Fruit fly (Drosophila melanogaster) whole organism, embryonic: ENCODE data around the gene dgt6.
A peak's percentile ranks its signal among the peaks of the same experiment; 100 is the strongest.

Experiments used
- Blimp-1 ChIP-seq: fragments of 200-800 bp; sonication (Bioruptor generic); optimal IDR thresholded peaks from 3 replicates; lab custom pipeline; 2018; ENCODE audit warnings: missing biosample characterization, missing genetic modification characterization, mild to moderate bottlenecking, moderate library complexity, missing genetic modification reagents
- CG10462 ChIP-seq: fragments of 200-800 bp; sonication (Bioruptor generic); optimal IDR thresholded peaks from 2 replicates; lab custom pipeline; 2016; ENCODE audit warnings: missing biosample characterization, missing genetic modification characterization
- CG11560 ChIP-seq: fragments of 200-800 bp; sonication (Bioruptor generic); IDR thresholded peaks from 3 replicates; pipeline ENCODE4 v1.3.6; 2022; ENCODE audit warnings: missing biosample characterization, missing genetic modification characterization
- CG12219 ChIP-seq: fragments of 200-800 bp; sonication (Bioruptor generic); optimal IDR thresholded peaks from 3 replicates; lab custom pipeline; 2018; ENCODE audit warnings: missing biosample characterization, mild to moderate bottlenecking, missing genetic modification characterization
- CG12744 ChIP-seq: fragments of 200-800 bp; sonication (Bioruptor generic); optimal IDR thresholded peaks from 2 replicates; lab custom pipeline; 2016; ENCODE audit warnings: missing biosample characterization, missing genetic modification characterization
- CG14441 ChIP-seq: fragments of 200-800 bp; sonication (Bioruptor generic); IDR thresholded peaks from 2 replicates; pipeline ENCODE4 v1.3.6; 2022; ENCODE audit warnings: missing biosample characterization, missing genetic modification characterization
- CG14667 ChIP-seq: fragments of 200-800 bp; sonication (Bioruptor generic); IDR thresholded peaks from 2 replicates; pipeline ENCODE4 v1.3.6; 2022; ENCODE audit warnings: missing biosample characterization, missing genetic modification characterization
- CG17802 ChIP-seq: fragments of 200-800 bp; sonication (Bioruptor generic); optimal IDR thresholded peaks from 2 replicates; lab custom pipeline; 2018; ENCODE audit warnings: missing biosample characterization, mild to moderate bottlenecking, missing genetic modification characterization, moderate library complexity
- CG18011 ChIP-seq: fragments of 200-800 bp; sonication (Bioruptor generic); optimal IDR thresholded peaks from 2 replicates; lab custom pipeline; 2017; ENCODE audit warnings: missing biosample characterization, missing genetic modification characterization, mild to moderate bottlenecking, moderate library complexity, missing genotype
- CG31365 ChIP-seq: fragments of 200-800 bp; sonication (Bioruptor generic); optimal IDR thresholded peaks from 2 replicates; lab custom pipeline; 2018; ENCODE audit warnings: missing biosample characterization, mild to moderate bottlenecking, missing genetic modification characterization
- CG34224 ChIP-seq: fragments of 200-800 bp; sonication (Bioruptor generic); IDR thresholded peaks from 3 replicates; pipeline ENCODE4 v1.3.6; 2022; ENCODE audit warnings: missing biosample characterization, missing genetic modification characterization; ENCODE audit not compliant: partially characterized antibody
- CG4707 ChIP-seq: fragments of 200-800 bp; sonication (Bioruptor generic); optimal IDR thresholded peaks from 2 replicates; lab custom pipeline; 2018; ENCODE audit warnings: missing biosample characterization, mild to moderate bottlenecking, missing genetic modification characterization, moderate library complexity
- CG4730 ChIP-seq: fragments of 200-800 bp; sonication (Bioruptor generic); IDR thresholded peaks from 2 replicates; pipeline ENCODE4 v1.3.6; 2022; ENCODE audit warnings: missing biosample characterization, missing genetic modification characterization
- CG4820 ChIP-seq: fragments of 200-800 bp; sonication (Bioruptor generic); optimal IDR thresholded peaks from 3 replicates; lab custom pipeline; 2016; ENCODE audit warnings: missing biosample characterization, missing genetic modification characterization
- CG6654 ChIP-seq: fragments of 200-800 bp; sonication (Bioruptor generic); optimal IDR thresholded peaks from 2 replicates; lab custom pipeline; 2017; ENCODE audit warnings: missing biosample characterization, mild to moderate bottlenecking, missing genetic modification characterization
- CG9437 ChIP-seq: fragments of 200-800 bp; sonication (Bioruptor generic); optimal IDR thresholded peaks from 2 replicates; lab custom pipeline; 2018; ENCODE audit warnings: missing biosample characterization, mild to moderate bottlenecking, missing genetic modification characterization
- Elba2 ChIP-seq: fragments of 200-800 bp; sonication (Bioruptor generic); optimal IDR thresholded peaks from 3 replicates; lab custom pipeline; 2016; ENCODE audit warnings: missing biosample characterization, missing genetic modification characterization
- HmgZ ChIP-seq: fragments of 200-800 bp; sonication (Bioruptor generic); optimal IDR thresholded peaks from 2 replicates; lab custom pipeline; 2018; ENCODE audit warnings: missing biosample characterization, mild to moderate bottlenecking, missing genetic modification characterization
- Hr78 ChIP-seq, 2 experiments: fragments of 200-800 bp in 1 of 2; fragments of >200 bp in 1 of 2; sonication (Bioruptor generic) in 1 of 2; optimal IDR thresholded peaks; 2 replicates each; lab custom pipeline; 2017 to 2019; ENCODE audit warnings: missing biosample characterization in 2 of 2, missing genetic modification characterization in 2 of 2, mild to moderate bottlenecking in 1 of 2, moderate library complexity in 1 of 2
- Jarid2 ChIP-seq: fragments of 200-800 bp; sonication (Bioruptor generic); optimal IDR thresholded peaks from 3 replicates; lab custom pipeline; 2017; ENCODE audit warnings: mild to moderate bottlenecking, missing biosample characterization, missing genetic modification reagents, missing genetic modification characterization
- MESR4 ChIP-seq: fragments of 200-800 bp; sonication (Bioruptor generic); optimal IDR thresholded peaks from 2 replicates; lab custom pipeline; 2018; ENCODE audit warnings: missing biosample characterization, mild to moderate bottlenecking, missing genetic modification characterization, moderate library complexity
- Mad ChIP-seq: fragments of 200-800 bp; sonication (Bioruptor generic); optimal IDR thresholded peaks from 2 replicates; lab custom pipeline; 2016; ENCODE audit warnings: missing biosample characterization, missing genetic modification characterization
- Myb ChIP-seq: fragments of 200-800 bp; sonication (Bioruptor generic); optimal IDR thresholded peaks from 2 replicates; lab custom pipeline; 2016; ENCODE audit warnings: missing biosample characterization, missing genetic modification characterization
- Nf-YA ChIP-seq: fragments of 200-800 bp; sonication (Bioruptor generic); IDR thresholded peaks from 2 replicates; pipeline ENCODE4 v1.3.6; 2022; ENCODE audit warnings: missing biosample characterization, missing genetic modification characterization
- Optix ChIP-seq: fragments of 200-800 bp; sonication (Bioruptor generic); IDR thresholded peaks from 3 replicates; pipeline ENCODE4 v1.3.6; 2022; ENCODE audit warnings: missing biosample characterization, missing genetic modification characterization
- abd-A ChIP-seq: fragments of 200-800 bp; sonication (Bioruptor generic); optimal IDR thresholded peaks from 3 replicates; lab custom pipeline; 2019; ENCODE audit warnings: missing biosample characterization, mild to moderate bottlenecking, missing genetic modification characterization, moderate library complexity
- bbx ChIP-seq: fragments of 200-800 bp; sonication (Bioruptor generic); IDR thresholded peaks from 2 replicates; pipeline ENCODE4 v1.3.6; 2022; ENCODE audit warnings: missing biosample characterization, missing genetic modification characterization; ENCODE audit not compliant: partially characterized antibody
- chn ChIP-seq: fragments of 200-800 bp; sonication (Bioruptor generic); optimal IDR thresholded peaks from 2 replicates; lab custom pipeline; 2016; ENCODE audit warnings: missing biosample characterization, missing genetic modification characterization
- ci ChIP-seq: fragments of 200-800 bp; sonication (Bioruptor generic); IDR thresholded peaks from 3 replicates; pipeline ENCODE4 v1.3.6; 2022; ENCODE audit warnings: missing biosample characterization, missing genetic modification characterization
- dimm ChIP-seq: fragments of 200-800 bp; sonication (Bioruptor generic); IDR thresholded peaks from 2 replicates; pipeline ENCODE4 v1.3.6; 2022; ENCODE audit warnings: missing biosample characterization, missing genetic modification characterization
- disco-r ChIP-seq: fragments of 200-800 bp; sonication (Bioruptor generic); optimal IDR thresholded peaks from 2 replicates; lab custom pipeline; 2016; ENCODE audit warnings: missing biosample characterization, missing genetic modification characterization
- fd102C ChIP-seq: fragments of 200-800 bp; sonication (Bioruptor generic); optimal IDR thresholded peaks from 2 replicates; lab custom pipeline; 2018; ENCODE audit warnings: missing biosample characterization, mild to moderate bottlenecking, missing genetic modification characterization, moderate library complexity
- fd64A ChIP-seq: fragments of 200-800 bp; sonication (Bioruptor generic); optimal IDR thresholded peaks from 3 replicates; lab custom pipeline; 2018; ENCODE audit warnings: missing biosample characterization, mild to moderate bottlenecking, missing genetic modification characterization
- gfzf ChIP-seq: fragments of 200-800 bp; sonication (Bioruptor generic); optimal IDR thresholded peaks from 2 replicates; lab custom pipeline; 2016; ENCODE audit warnings: missing biosample characterization, mild to moderate bottlenecking, missing genetic modification characterization, moderate library complexity
- kah ChIP-seq: fragments of 200-800 bp; sonication (Bioruptor generic); optimal IDR thresholded peaks from 2 replicates; lab custom pipeline; 2018; ENCODE audit warnings: missing biosample characterization, mild to moderate bottlenecking, missing genetic modification characterization
- mam ChIP-seq: fragments of 200-800 bp; sonication (Bioruptor generic); optimal IDR thresholded peaks from 3 replicates; lab custom pipeline; 2016; ENCODE audit warnings: missing biosample characterization, missing genetic modification characterization
- mld ChIP-seq: fragments of 200-800 bp; sonication (Bioruptor generic); IDR thresholded peaks from 3 replicates; pipeline ENCODE4 v1.3.6; 2022; ENCODE audit warnings: missing biosample characterization, missing genetic modification characterization; ENCODE audit not compliant: partially characterized antibody
- nom ChIP-seq: fragments of 200-800 bp; sonication (Bioruptor generic); optimal IDR thresholded peaks from 2 replicates; lab custom pipeline; 2017; ENCODE audit warnings: missing biosample characterization, missing genetic modification characterization, mild to moderate bottlenecking, moderate library complexity, missing genetic modification reagents
- onecut ChIP-seq: fragments of 200-800 bp; sonication (Bioruptor generic); IDR thresholded peaks from 2 replicates; pipeline ENCODE4 v1.3.6; 2022; ENCODE audit warnings: missing biosample characterization, missing genetic modification characterization
- org-1 ChIP-seq: fragments of 200-800 bp; sonication (Bioruptor generic); optimal IDR thresholded peaks from 2 replicates; lab custom pipeline; 2017; ENCODE audit warnings: missing biosample characterization, missing genetic modification characterization
- pan ChIP-seq, 4 experiments: fragments of >200 bp in 3 of 4; fragments of 200-800 bp in 1 of 4; sonication (Bioruptor generic) in 1 of 4; optimal IDR thresholded peaks in 3 of 4; IDR thresholded peaks in 1 of 4; 2 replicates each; pipeline versions ENCODE4 v1.3.6 to Lab custom; 2017 to 2022; ENCODE audit warnings: missing biosample characterization in 2 of 4, missing genetic modification characterization in 2 of 4, mixed read lengths in 1 of 4
- prd ChIP-seq, 3 experiments: fragments of >200 bp in 2 of 3; fragments of 200-800 bp in 1 of 3; sonication (Bioruptor generic) in 1 of 3; optimal IDR thresholded peaks in 2 of 3; IDR thresholded peaks in 1 of 3; 2 replicates in 2 of 3; 3 replicates in 1 of 3; pipeline versions ENCODE4 v1.3.6 to Lab custom; 2017 to 2022; ENCODE audit warnings: missing biosample characterization in 1 of 3, missing genetic modification characterization in 1 of 3
- pzg ChIP-seq: fragments of 200-800 bp; sonication (Bioruptor generic); optimal IDR thresholded peaks from 3 replicates; lab custom pipeline; 2018; ENCODE audit warnings: missing biosample characterization, mild to moderate bottlenecking, missing genetic modification characterization, moderate library complexity
- run ChIP-seq: fragments of 200-800 bp; sonication (Bioruptor generic); optimal IDR thresholded peaks from 3 replicates; lab custom pipeline; 2018; ENCODE audit warnings: missing biosample characterization, mild to moderate bottlenecking, missing genetic modification characterization
- sima ChIP-seq: fragments of 200-800 bp; sonication (Bioruptor generic); optimal IDR thresholded peaks from 2 replicates; lab custom pipeline; 2016; ENCODE audit warnings: missing biosample characterization, missing genetic modification characterization
- trh ChIP-seq: fragments of 200-800 bp; sonication (Bioruptor generic); optimal IDR thresholded peaks from 2 replicates; lab custom pipeline; 2016; ENCODE audit warnings: missing biosample characterization, missing genetic modification characterization
- unc-4 ChIP-seq: fragments of 200-800 bp; sonication (Bioruptor generic); IDR thresholded peaks from 2 replicates; pipeline ENCODE4 v1.3.6; 2022; ENCODE audit warnings: missing biosample characterization, missing genetic modification characterization; ENCODE audit not compliant: partially characterized antibody
- zen ChIP-seq: fragments of 200-800 bp; sonication (Bioruptor generic); optimal IDR thresholded peaks from 3 replicates; lab custom pipeline; 2018; ENCODE audit warnings: missing biosample characterization, mild to moderate bottlenecking, missing genetic modification characterization, moderate library complexity
- zen2 ChIP-seq: fragments of 200-800 bp; sonication (Bioruptor generic); IDR thresholded peaks from 3 replicates; pipeline ENCODE4 v1.3.6; 2022; ENCODE audit warnings: missing biosample characterization, missing genetic modification characterization; ENCODE audit not compliant: partially characterized antibody

The dgt6 gene

dm6 chr3R:29146710-29147109, 15.9 kb upstream of the dgt6 start, which contains the start of gene CG14511 (continued):
- TF ChIP-seq dimm (GFP tag; lab: Robert Waterston, UW) = no peak
- no peak for TF ChIP-seq CG31365 (tag; lab: Kevin White, UChicago)
- no peak for TF ChIP-seq ci
- no peak for TF ChIP-seq run (tag; lab: Kevin White, UChicago)
- TF ChIP-seq org-1 (GFP tag; lab: Kevin White, UChicago) = no peak
- TF ChIP-seq chn (GFP tag; lab: Kevin White, UChicago) = no peak
- TF ChIP-seq Blimp-1 (GFP tag; lab: Kevin White, UChicago) = peak; percentile 29
- TF ChIP-seq Jarid2 (GFP tag; lab: Kevin White, UChicago) = no peak
- no peak for TF ChIP-seq trh (GFP tag; lab: Kevin White, UChicago)
- no peak for TF ChIP-seq CG12219 (GFP tag; lab: Kevin White, UChicago)
- TF ChIP-seq Optix (GFP tag; lab: Robert Waterston, UW) = no peak
- no peak for TF ChIP-seq fd102C (GFP tag; lab: Kevin White, UChicago)
- TF ChIP-seq CG14667 (GFP tag; lab: Robert Waterston, UW) = no peak
- no peak for TF ChIP-seq HmgZ (tag; lab: Kevin White, UChicago)
- TF ChIP-seq CG6654 (GFP tag; lab: Kevin White, UChicago) = no peak
- 0 out of 3 replicates have a peak, but pooled peaks have one; percentile 21 for TF ChIP-seq mld
- no peak for TF ChIP-seq CG12744 (GFP tag; lab: Kevin White, UChicago)
- 0 out of 2 replicates have a peak, but pooled peaks have one; percentile 28 for TF ChIP-seq unc-4
- no peak for TF ChIP-seq onecut (GFP tag; lab: Robert Waterston, UW)
- no peak for TF ChIP-seq CG14441
- peak; percentile 55 for TF ChIP-seq Myb (GFP tag; lab: Kevin White, UChicago)
- TF ChIP-seq mam = no peak
- no peak for TF ChIP-seq nom (GFP tag; lab: Kevin White, UChicago)
- no peak for TF ChIP-seq CG18011 (GFP tag; lab: Kevin White, UChicago)
- no peak for TF ChIP-seq abd-A
- peak; percentile 0 for TF ChIP-seq MESR4 (GFP tag; lab: Kevin White, UChicago)
- no peak for TF ChIP-seq Elba2 (GFP tag; lab: Kevin White, UChicago)
- TF ChIP-seq CG9437 (GFP tag; lab: Kevin White, UChicago) = peak; percentile 96
- TF ChIP-seq sima (GFP tag; lab: Kevin White, UChicago) = no peak
- TF ChIP-seq prd (optimal IDR thresholded peaks at IDR 0.05; lab: Kevin White, UChicago) = no peak
- TF ChIP-seq prd (GFP tag; IDR thresholded peaks at IDR 0.05; lab: Robert Waterston, UW) = no peak
- no peak for TF ChIP-seq pan (optimal IDR thresholded peaks at IDR 0.05; lab: Kevin White, UChicago)
- no peak for TF ChIP-seq pan (GFP tag; optimal IDR thresholded peaks at IDR 0.05 in 1 of 2, IDR thresholded peaks at IDR 0.05 in 1 of 2)
- TF ChIP-seq gfzf (GFP tag; lab: Kevin White, UChicago) = no peak
- no peak for TF ChIP-seq CG4730 (GFP tag; lab: Robert Waterston, UW)
- peak; percentile 26 for TF ChIP-seq pzg (GFP tag; lab: Kevin White, UChicago)
- TF ChIP-seq CG4820 = no peak
- TF ChIP-seq Nf-YA (GFP tag; lab: Robert Waterston, UW) = no peak
- TF ChIP-seq Hr78 (GFP tag; optimal IDR thresholded peaks at IDR 0.05; lab: Kevin White, UChicago) = peak in 1 of 2 experiments; percentile 78
- no peak for TF ChIP-seq fd64A (GFP tag; lab: Kevin White, UChicago)
- no peak for TF ChIP-seq disco-r (GFP tag; lab: Kevin White, UChicago)
- TF ChIP-seq Mad (GFP tag; lab: Kevin White, UChicago) = no peak
- TF ChIP-seq CG10462 (GFP tag; lab: Kevin White, UChicago) = no peak
- TF ChIP-seq CG17802 (tag; lab: Kevin White, UChicago) = no peak
- no peak for TF ChIP-seq CG4707 (GFP tag; lab: Kevin White, UChicago)
- TF ChIP-seq CG34224 (GFP tag; lab: Robert Waterston, UW) = peak; percentile 61
- peak; percentile 30; the same call in 1 of the 2 replicates for TF ChIP-seq bbx (GFP tag; lab: Robert Waterston, UW)
- no peak for TF ChIP-seq zen (tag; lab: Kevin White, UChicago)
- no peak for TF ChIP-seq zen2 (GFP tag; lab: Robert Waterston, UW)
- TF ChIP-seq kah (GFP tag; lab: Kevin White, UChicago) = peak; percentile 100
- TF ChIP-seq CG11560 (tag; lab: Robert Waterston, UW) = no peak
